Fruit fly (Drosophila melanogaster) Kc167 (cell line): ENCODE results near the gene CG42264.

Experiments used
- Myc ChIP-seq: fragments of >200 bp; optimal IDR thresholded peaks from 2 replicates; lab custom pipeline; 2017; ENCODE audit warnings: missing external identifiers
- Sin3A ChIP-seq: fragments of >200 bp; optimal IDR thresholded peaks from 2 replicates; lab custom pipeline; 2018; ENCODE audit warnings: missing external identifiers
- h ChIP-seq: fragments of >200 bp; optimal IDR thresholded peaks from 3 replicates; lab custom pipeline; 2018; ENCODE audit warnings: missing external identifiers
- psq ChIP-seq: fragments of >200 bp; optimal IDR thresholded peaks from 2 replicates; lab custom pipeline; 2017; ENCODE audit warnings: missing external identifiers

DNA sequence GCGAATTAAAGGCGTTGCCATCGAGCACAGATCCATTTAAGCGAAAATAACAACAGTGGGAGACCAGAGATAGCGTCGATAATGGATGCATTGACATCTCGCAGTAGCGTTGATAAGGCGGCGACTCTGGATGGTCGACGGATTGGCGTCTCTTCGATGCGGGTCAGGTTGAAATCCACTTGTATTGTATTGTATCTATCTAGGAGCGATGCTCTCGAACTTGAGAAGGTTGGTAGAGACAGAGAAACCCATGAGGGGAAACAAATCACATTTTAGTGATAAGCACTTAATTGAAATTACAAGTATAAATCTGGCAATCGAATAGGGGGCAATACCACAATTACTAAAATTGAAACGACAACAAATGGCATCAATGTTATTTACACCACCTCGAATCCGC lies 52.9 kb downstream of the CG42264 start:
- no peak for TF ChIP-seq h (lab: Kevin White, UChicago)
- TF ChIP-seq psq (lab: Kevin White, UChicago), result no peak
- TF ChIP-seq Sin3A, result no peak
- no peak for TF ChIP-seq Myc
